Fruit fly (Drosophila melanogaster) Kc167 (cell line): ENCODE results near the gene kay.

Experiments
- Myc ChIP-seq: fragments of >200 bp; optimal IDR thresholded peaks from 2 replicates; lab custom pipeline; 2017; ENCODE audit warnings: missing external identifiers
- Sin3A ChIP-seq: fragments of >200 bp; optimal IDR thresholded peaks from 2 replicates; lab custom pipeline; 2018; ENCODE audit warnings: missing external identifiers
- h ChIP-seq: fragments of >200 bp; optimal IDR thresholded peaks from 3 replicates; lab custom pipeline; 2018; ENCODE audit warnings: missing external identifiers
- insv ChIP-seq: fragments of >200 bp; optimal IDR thresholded peaks from 3 replicates; lab custom pipeline; 2018; ENCODE audit warnings: missing external identifiers
- psq ChIP-seq: fragments of >200 bp; optimal IDR thresholded peaks from 2 replicates; lab custom pipeline; 2017; ENCODE audit warnings: missing external identifiers
- ttk ChIP-seq: sonication (Bioruptor generic); optimal IDR thresholded peaks from 2 replicates; lab custom pipeline; 2017; ENCODE audit warnings: missing external identifiers

kay gene

dm6 chr3R:29761569-29761968, 4.2 kb upstream of the kay start:
- no peak for TF ChIP-seq Myc (lab: Kevin White, UChicago)
- TF ChIP-seq insv (lab: Kevin White, UChicago): no peak
- TF ChIP-seq psq (lab: Kevin White, UChicago): no peak
- no peak for TF ChIP-seq ttk
- no peak for TF ChIP-seq Sin3A (lab: Kevin White, UChicago)
- TF ChIP-seq h (lab: Kevin White, UChicago): no peak

- no peak for TF ChIP-seq ttk
- TF ChIP-seq h (lab: Kevin White, UChicago): no peak
- TF ChIP-seq Myc (lab: Kevin White, UChicago): no peak
- no peak for TF ChIP-seq psq (lab: Kevin White, UChicago)
- no peak for TF ChIP-seq insv (lab: Kevin White, UChicago)
- no peak for TF ChIP-seq Sin3A (lab: Kevin White, UChicago)
These were observed 3.5 kb upstream of the kay start for dm6 chr3R:29762297-29762696.

- TF ChIP-seq psq (lab: Kevin White, UChicago) (no peak), Sin3A (lab: Kevin White, UChicago) (no peak), Myc (lab: Kevin White, UChicago) (no peak), h (lab: Kevin White, UChicago) (no peak), insv (lab: Kevin White, UChicago) (no peak), ttk (no peak)
These were observed 2.6 kb upstream of the kay start for dm6 chr3R:29763154-29763553.

dm6 chr3R:29763804-29764203, 2.0 kb upstream of the kay start:
- TF ChIP-seq Myc (lab: Kevin White, UChicago) (no peak), insv (lab: Kevin White, UChicago) (no peak), Sin3A (lab: Kevin White, UChicago) (no peak), psq (lab: Kevin White, UChicago) (no peak)

dm6 chr3R:29764249-29765042, 1.3 kb upstream of the kay start:
- TF ChIP-seq psq (lab: Kevin White, UChicago): no peak
- no peak for TF ChIP-seq h (lab: Kevin White, UChicago)
- TF ChIP-seq Myc (lab: Kevin White, UChicago): no peak
- no peak for TF ChIP-seq ttk
- no peak for TF ChIP-seq Sin3A (lab: Kevin White, UChicago)
- TF ChIP-seq insv (lab: Kevin White, UChicago): no peak

- TF ChIP-seq psq (lab: Kevin White, UChicago) (no peak), Myc (lab: Kevin White, UChicago) (no peak), insv (lab: Kevin White, UChicago) (no peak), Sin3A (lab: Kevin White, UChicago) (no peak), ttk (no peak), h (lab: Kevin White, UChicago) (no peak)
These were observed 1.4 kb downstream of the kay start for dm6 chr3R:29767236-29767635.

- no peak for TF ChIP-seq Sin3A (lab: Kevin White, UChicago)
- no peak for TF ChIP-seq insv (lab: Kevin White, UChicago)
- TF ChIP-seq h (lab: Kevin White, UChicago): no peak
- no peak for TF ChIP-seq ttk
- TF ChIP-seq psq (lab: Kevin White, UChicago): no peak
- TF ChIP-seq Myc (lab: Kevin White, UChicago): no peak
These were observed 5.1 kb downstream of the kay start for dm6 chr3R:29770930-29771329.

- TF ChIP-seq ttk (no peak), Sin3A (lab: Kevin White, UChicago) (no peak), insv (lab: Kevin White, UChicago) (no peak), h (lab: Kevin White, UChicago) (no peak), Myc (lab: Kevin White, UChicago) (no peak), psq (lab: Kevin White, UChicago) (no peak)
These were observed 5.9 kb downstream of the kay start for dm6 chr3R:29771645-29772089.

- peak; percentile 99 for TF ChIP-seq psq (lab: Kevin White, UChicago)
- no peak for TF ChIP-seq h (lab: Kevin White, UChicago)
These were observed 6.4 kb downstream of the kay start for dm6 chr3R:29772090-29772794.

dm6 chr3R:29772795-29773331, 7.1 kb downstream of the kay start:
- TF ChIP-seq insv (lab: Kevin White, UChicago): no peak

- TF ChIP-seq Myc (lab: Kevin White, UChicago) (no peak), insv (lab: Kevin White, UChicago) (no peak), ttk (no peak), h (lab: Kevin White, UChicago) (no peak), psq (lab: Kevin White, UChicago) (peak; percentile 61), Sin3A (lab: Kevin White, UChicago) (no peak)
These were observed 8.1 kb downstream of the kay start for dm6 chr3R:29773833-29774324.
